Fruit fly (Drosophila melanogaster): ENCODE data around the gene CG44088.

DNA sequence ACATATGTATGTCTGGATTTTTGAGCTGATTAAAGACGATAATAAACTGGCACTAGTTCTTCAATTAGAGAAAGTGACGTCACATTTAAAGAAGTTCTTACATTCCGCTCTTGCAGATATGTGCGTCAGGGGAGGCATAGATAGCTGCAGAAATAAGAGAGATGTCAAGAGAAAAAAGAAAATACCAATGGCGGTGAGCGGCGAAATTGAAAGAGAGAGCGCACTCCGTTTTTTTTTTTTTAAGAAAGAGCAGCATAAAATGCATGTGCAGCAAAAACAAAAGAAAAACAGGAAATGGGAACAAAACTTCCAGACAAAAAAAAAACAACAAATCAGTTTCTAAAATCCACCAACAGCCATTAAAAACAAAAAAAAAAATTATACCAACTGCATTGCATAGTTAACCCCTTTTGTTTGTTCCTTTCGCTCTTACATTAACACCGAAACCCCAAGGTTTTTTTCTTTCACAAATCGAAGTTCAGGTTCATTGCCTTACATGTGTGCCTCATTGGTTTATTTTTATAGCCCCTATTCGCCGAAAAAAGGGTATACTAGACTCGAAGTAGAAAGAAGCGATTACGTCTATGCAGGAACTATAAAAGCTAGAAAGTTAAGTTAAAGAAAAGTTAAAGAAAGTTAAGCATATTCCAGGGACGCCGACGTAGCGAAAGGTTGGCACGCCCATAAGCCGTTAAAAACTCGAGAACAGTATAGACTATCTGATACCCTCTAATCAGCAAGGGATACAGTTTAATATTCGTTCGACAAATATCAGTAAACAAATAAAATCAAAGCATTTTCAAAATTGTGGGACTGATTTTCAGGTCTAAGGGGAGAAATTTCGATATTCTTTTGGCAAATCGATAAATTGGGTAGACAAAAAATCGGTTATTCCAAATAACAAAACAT, 34.0 kb downstream of the CG44088 start:
- TF ChIP-seq gl (tag; optimal IDR thresholded peaks at IDR 0.05): peak; percentile 74
- peak; percentile 49 for TF ChIP-seq CG8159 (tag; optimal IDR thresholded peaks at IDR 0.05)
- TF ChIP-seq Ets98B (GFP tag; IDR thresholded peaks at IDR 0.05): peak; percentile 84
- TF ChIP-seq CG34367 (tag; optimal IDR thresholded peaks at IDR 0.05): peak; percentile 62
- TF ChIP-seq CG15710 (tag; optimal IDR thresholded peaks at IDR 0.05): peak; percentile 46
- no peak for TF ChIP-seq CG10348 (GFP tag; IDR thresholded peaks at IDR 0.05)
- TF ChIP-seq CG13204 (GFP tag; optimal IDR thresholded peaks at IDR 0.05): peak; percentile 73
- peak; percentile 78 for TF ChIP-seq EcR (GFP tag; optimal IDR thresholded peaks at IDR 0.05)
- peak; percentile 56 for TF ChIP-seq CG8301 (tag; optimal IDR thresholded peaks at IDR 0.05)
- TF ChIP-seq CG17806 (tag; optimal IDR thresholded peaks at IDR 0.05): peak; percentile 44
